In the genomic region with DNA sequence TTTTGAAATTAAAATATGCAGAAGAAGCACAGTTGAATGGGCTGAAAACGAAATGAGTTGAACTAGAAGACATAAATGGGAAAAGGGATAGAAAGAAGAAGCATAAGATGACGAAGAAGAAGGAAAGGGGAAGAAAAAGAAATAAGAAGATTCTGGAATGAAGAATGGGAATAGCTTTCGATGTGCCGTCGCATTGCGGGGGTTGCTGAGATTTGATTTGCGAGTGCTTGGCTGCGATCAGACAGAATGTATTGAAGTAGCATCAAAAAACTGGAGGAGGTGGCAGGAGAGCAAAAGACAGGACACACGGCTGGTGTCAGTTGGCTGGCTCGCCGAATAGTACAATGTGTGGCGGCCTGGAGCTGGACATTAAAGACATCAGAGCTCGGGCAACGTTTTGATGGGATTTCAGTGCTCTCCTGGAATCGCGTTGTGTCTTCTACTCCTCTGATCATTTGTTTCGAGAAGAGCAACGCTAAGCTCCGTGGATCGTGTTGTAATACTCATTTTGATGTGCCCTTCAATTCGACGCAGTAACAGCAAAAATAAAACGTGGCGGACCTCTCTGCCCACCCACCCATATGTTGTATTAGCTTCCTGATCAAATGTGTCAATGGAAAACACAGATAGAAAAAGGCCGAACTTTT, we compare ENCODE assay signal across 5 worm cellular contexts.
A peak's percentile ranks its signal among the peaks of the same experiment; 100 is the strongest.
TF ChIP-seq lines count a peak whose summit lies in the region.

No protein-coding gene starts in this region.

TF ChIP-seq in whole organism, L1 larva, 84 proteins besides CTCF, POLR2A, EP300 and RAD21 (continues in another document):
- TF ChIP-seq egl-27 (tag; optimal IDR thresholded peaks at IDR 0.05; lab: Kevin White, UChicago) (no peak), ceh-82 (tag; optimal IDR thresholded peaks at IDR 0.05; lab: Kevin White, UChicago) (no peak), tbx-2 (tag; optimal IDR thresholded peaks at IDR 0.05; lab: Kevin White, UChicago) (peak; percentile 16), blmp-1 (tag; optimal IDR thresholded peaks at IDR 0.05; lab: Kevin White, UChicago) (no peak), lin-39 (tag; optimal IDR thresholded peaks at IDR 0.05; lab: Kevin White, UChicago) (no peak), C34B4.2 (tag; optimal IDR thresholded peaks at IDR 0.05; lab: Kevin White, UChicago) (no peak), rnt-1 (tag; optimal IDR thresholded peaks at IDR 0.05; lab: Kevin White, UChicago) (peak; percentile 77), fkh-4 (tag; optimal IDR thresholded peaks at IDR 0.05; lab: Kevin White, UChicago; ENCODE audit: borderline replicate concordance) (peak; percentile 54), fkh-10 (GFP tag; optimal IDR thresholded peaks at IDR 0.05; lab: Kevin White, UChicago) (peak; percentile 70), efl-3 (GFP tag; optimal IDR thresholded peaks at IDR 0.05; lab: Kevin White, UChicago) (no peak), nhr-20 (tag; optimal IDR thresholded peaks at IDR 0.05; lab: Kevin White, UChicago) (peak; percentile 35), aha-1 (tag; optimal IDR thresholded peaks at IDR 0.05; lab: Kevin White, UChicago) (no peak), unc-130 (tag; optimal IDR thresholded peaks at IDR 0.05; lab: Kevin White, UChicago) (peak; percentile 60), elt-2 (tag; optimal IDR thresholded peaks at IDR 0.05; lab: Kevin White, UChicago) (no peak), ces-1 (GFP tag; optimal IDR thresholded peaks at IDR 0.05; lab: Kevin White, UChicago) (no peak), C04F5.9 (tag; optimal IDR thresholded peaks at IDR 0.05; lab: Kevin White, UChicago) (no peak), isw-1 (GFP tag; IDR thresholded peaks at IDR 0.05; lab: Robert Waterston, UW) (no peak)

TF ChIP-seq in whole organism, L3 larva, 47 proteins besides CTCF, POLR2A, EP300 and RAD21:
- peak; percentile 20 for TF ChIP-seq fkh-10 (GFP tag; optimal IDR thresholded peaks at IDR 0.05; lab: Kevin White, UChicago)
- no peak for TF ChIP-seq egl-27 (tag; optimal IDR thresholded peaks at IDR 0.05; lab: Kevin White, UChicago)
- peak; percentile 0 for TF ChIP-seq egl-5 (tag; optimal IDR thresholded peaks at IDR 0.05; lab: Kevin White, UChicago)
- TF ChIP-seq lin-39 (tag; optimal IDR thresholded peaks at IDR 0.05; lab: Kevin White, UChicago) = peak; percentile 22
- no peak for TF ChIP-seq pha-4 (tag; optimal IDR thresholded peaks at IDR 0.05; lab: Kevin White, UChicago)
- peak; percentile 34 for TF ChIP-seq nfya-1 (tag; optimal IDR thresholded peaks at IDR 0.05; lab: Kevin White, UChicago; ENCODE audit: insufficient read depth)

TF ChIP-seq in whole organism, early embryonic, 17 proteins besides CTCF, POLR2A, EP300 and RAD21:
- TF ChIP-seq hmg-4 (GFP tag; optimal IDR thresholded peaks at IDR 0.05; lab: Kevin White, UChicago) (peak; percentile 43), ceh-36 (tag; optimal IDR thresholded peaks at IDR 0.05; lab: Kevin White, UChicago) (no peak), pes-1 (GFP tag; IDR thresholded peaks at IDR 0.05; lab: Robert Waterston, UW) (no peak), B0310.2 (tag; optimal IDR thresholded peaks at IDR 0.05; lab: Kevin White, UChicago) (no peak), hnd-1 (tag; optimal IDR thresholded peaks at IDR 0.05; lab: Kevin White, UChicago) (no peak), tbx-37 (GFP tag; conservative IDR thresholded peaks at IDR 0.05; lab: Robert Waterston, UW) (no peak), ets-7 (tag; optimal IDR thresholded peaks at IDR 0.05; lab: Kevin White, UChicago) (no peak)

TF ChIP-seq in whole organism, midembryonic, 9 proteins besides CTCF, POLR2A, EP300 and RAD21:
- TF ChIP-seq cog-1 (tag; optimal IDR thresholded peaks at IDR 0.05; lab: Kevin White, UChicago) = peak; percentile 9
- TF ChIP-seq tab-1 (GFP tag; IDR thresholded peaks at IDR 0.05; lab: Robert Waterston, UW) = no peak

TF ChIP-seq in whole organism, young adult, 124 proteins besides CTCF, POLR2A, EP300 and RAD21:
- TF ChIP-seq hlh-12 (tag; optimal IDR thresholded peaks at IDR 0.05; lab: Kevin White, UChicago) (no peak), K12H6.12 (tag; optimal IDR thresholded peaks at IDR 0.05; lab: Kevin White, UChicago) (peak; percentile 40), sptf-2 (GFP tag; optimal IDR thresholded peaks at IDR 0.05; lab: Kevin White, UChicago) (peak; percentile 20)

Comparison
In these comparisons a context has a peak if more than half of its experiments do, and no peak if none do; other contexts are left out.
1. Of the 8 proteins assayed by ChIP-seq in both whole organism, young adult and whole organism, L1 larva: peak only in whole organism, young adult: none; only in whole organism, L1 larva: unc-130; in both: none; in neither: 6; mixed calls (peak in some experiments, not most) for 1.